Worm (Caenorhabditis elegans): ENCODE measurements around the gene gly-7.

DNA sequence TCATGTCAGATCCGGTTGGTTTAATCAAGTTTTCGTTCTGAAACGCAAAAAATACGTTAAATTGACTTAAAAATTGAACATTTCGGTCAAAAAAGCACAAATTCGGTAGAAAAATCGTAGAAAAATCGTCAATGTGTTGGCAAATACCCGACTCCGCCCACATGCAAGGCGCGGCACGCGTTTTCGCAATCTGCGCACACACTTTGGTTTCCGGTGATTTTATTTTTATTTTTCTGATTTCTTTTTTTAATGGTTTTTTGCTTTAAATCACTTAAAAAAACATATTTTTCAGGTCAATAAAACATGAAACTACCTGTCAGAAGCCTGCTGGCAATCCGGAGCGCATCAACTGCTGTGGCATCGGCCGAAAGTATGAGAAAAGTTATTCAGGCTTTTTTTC lies at the start of gene gly-7, which contains the start of gene mrpl-39:
- TF ChIP-seq unc-62 (GFP tag; optimal IDR thresholded peaks at IDR 0.05) (no peak), egl-13 (tag; optimal IDR thresholded peaks at IDR 0.05) (no peak), fkh-4 (tag; optimal IDR thresholded peaks at IDR 0.05; ENCODE audit: borderline replicate concordance) (no peak), fkh-10 (GFP tag; optimal IDR thresholded peaks at IDR 0.05) (no peak)

Data from whole organism, L1 larva.